Worm (Caenorhabditis elegans): ENCODE measurements around the gene fat-4.

DNA sequence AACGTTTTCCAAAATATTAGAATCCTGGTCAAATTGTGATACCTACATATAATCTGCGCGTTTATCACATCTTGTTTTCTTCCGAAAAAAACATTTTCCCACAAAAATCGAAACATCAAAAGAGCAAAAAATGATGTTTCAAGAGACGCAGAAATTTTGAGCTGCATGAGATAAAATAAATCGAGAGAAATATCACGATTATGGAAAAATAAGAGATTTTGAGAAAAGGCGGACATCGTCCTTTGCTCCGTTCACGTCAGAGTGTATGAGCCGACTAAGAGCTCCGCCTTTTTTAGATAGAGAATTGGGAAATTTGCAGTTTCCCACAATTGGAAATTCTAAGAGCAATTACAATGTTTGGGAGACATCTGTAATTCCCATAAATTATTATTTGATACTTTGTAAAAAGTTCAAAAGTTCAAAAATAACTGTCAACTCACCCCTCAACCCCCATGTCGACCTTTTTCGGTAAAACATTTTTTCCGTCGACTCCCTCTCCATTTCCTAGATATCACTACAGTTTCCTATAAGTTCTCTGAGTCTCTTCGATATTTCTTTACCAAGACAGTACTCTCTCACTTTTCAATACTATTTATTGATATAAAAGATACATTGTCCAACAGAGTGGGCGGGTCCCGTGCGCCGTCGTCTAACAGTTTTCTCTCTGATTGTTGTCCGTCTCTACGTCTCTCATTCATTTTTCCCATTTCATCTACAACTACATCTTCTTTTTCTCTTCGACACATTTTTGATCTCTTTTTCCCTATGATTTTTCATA is 42.4 kb upstream of the fat-4 start:
- TF ChIP-seq skn-1 (tag; optimal IDR thresholded peaks at IDR 0.05) (no peak), zag-1 (tag; optimal IDR thresholded peaks at IDR 0.05) (no peak)
